Fruit fly (Drosophila melanogaster) whole organism, pupa: ENCODE measurements around the gene Polr2I.
A peak's percentile ranks its signal among the peaks of the same experiment; 100 is the strongest.

Source experiments
- CG10348 ChIP-seq: fragments of 200-800 bp; sonication (Bioruptor generic); IDR thresholded peaks from 2 replicates; pipeline ENCODE4 v1.3.6; 2022; ENCODE audit warnings: missing biosample characterization, missing genetic modification characterization
- CG12605 ChIP-seq: fragments of 200-800 bp; sonication (Bioruptor generic); IDR thresholded peaks from 2 replicates; pipeline ENCODE4 v1.3.6; 2022; ENCODE audit warnings: missing biosample characterization, missing genetic modification characterization
- CG13204 ChIP-seq: fragments of 200-800 bp; sonication (Bioruptor generic); optimal IDR thresholded peaks from 2 replicates; lab custom pipeline; 2018; ENCODE audit warnings: missing biosample characterization, mild to moderate bottlenecking, missing genetic modification characterization, moderate library complexity
- CG14655 ChIP-seq: fragments of 200-800 bp; sonication (Bioruptor generic); optimal IDR thresholded peaks from 3 replicates; lab custom pipeline; 2017; ENCODE audit warnings: mild to moderate bottlenecking, missing biosample characterization, missing genetic modification reagents, missing genetic modification characterization
- CG15710 ChIP-seq: fragments of 200-800 bp; sonication (Bioruptor generic); optimal IDR thresholded peaks from 2 replicates; lab custom pipeline; 2018; ENCODE audit warnings: missing biosample characterization, mild to moderate bottlenecking, missing genetic modification characterization, moderate library complexity
- CG17806 ChIP-seq: fragments of 200-800 bp; sonication (Bioruptor generic); optimal IDR thresholded peaks from 2 replicates; lab custom pipeline; 2018; ENCODE audit warnings: missing biosample characterization, mild to moderate bottlenecking, missing genetic modification characterization, moderate library complexity
- CG32121 ChIP-seq: fragments of 200-800 bp; sonication (Bioruptor generic); IDR thresholded peaks from 2 replicates; pipeline ENCODE4 v1.3.6; 2022; ENCODE audit warnings: missing biosample characterization, missing genetic modification characterization
- CG34367 ChIP-seq: fragments of 200-800 bp; sonication (Bioruptor generic); optimal IDR thresholded peaks from 2 replicates; lab custom pipeline; 2018; ENCODE audit warnings: missing biosample characterization, mild to moderate bottlenecking, missing genetic modification characterization
- CG4496 ChIP-seq: fragments of 200-800 bp; sonication (Bioruptor generic); IDR thresholded peaks from 3 replicates; pipeline ENCODE4 v1.3.6; 2022; ENCODE audit warnings: missing biosample characterization, missing genetic modification characterization
- CG8159 ChIP-seq: fragments of 200-800 bp; sonication (Bioruptor generic); optimal IDR thresholded peaks from 3 replicates; lab custom pipeline; 2018; ENCODE audit warnings: missing biosample characterization, mild to moderate bottlenecking, missing genetic modification characterization, moderate library complexity
- CG8301 ChIP-seq: fragments of 200-800 bp; sonication (Bioruptor generic); optimal IDR thresholded peaks from 2 replicates; lab custom pipeline; 2018; ENCODE audit warnings: missing biosample characterization, mild to moderate bottlenecking, missing genetic modification characterization
- CG9948 ChIP-seq: fragments of 200-800 bp; sonication (Bioruptor generic); optimal IDR thresholded peaks from 2 replicates; lab custom pipeline; 2018; ENCODE audit warnings: missing biosample characterization, mild to moderate bottlenecking, missing genetic modification characterization, moderate library complexity
- D1 ChIP-seq: fragments of 200-800 bp; sonication (Bioruptor generic); optimal IDR thresholded peaks from 2 replicates; lab custom pipeline; 2018; ENCODE audit warnings: missing biosample characterization, mild to moderate bottlenecking, missing genetic modification characterization, moderate library complexity
- EcR ChIP-seq: fragments of 200-800 bp; sonication (Bioruptor generic); optimal IDR thresholded peaks from 3 replicates; lab custom pipeline; 2019; ENCODE audit warnings: missing biosample characterization, missing genetic modification characterization, mild to moderate bottlenecking, moderate library complexity, missing genetic modification reagents
- Ets98B ChIP-seq: fragments of 200-800 bp; sonication (Bioruptor generic); IDR thresholded peaks from 2 replicates; pipeline ENCODE4 v1.3.6; 2022; ENCODE audit warnings: missing biosample characterization, missing genetic modification characterization
- Pif1A ChIP-seq: fragments of 200-800 bp; sonication (Bioruptor generic); optimal IDR thresholded peaks from 3 replicates; lab custom pipeline; 2016; ENCODE audit warnings: missing biosample characterization, missing genetic modification characterization
- Pif1B ChIP-seq: fragments of 200-800 bp; sonication (Bioruptor generic); optimal IDR thresholded peaks from 3 replicates; lab custom pipeline; 2016; ENCODE audit warnings: missing biosample characterization, missing genetic modification characterization
- Snoo ChIP-seq: fragments of 200-800 bp; sonication (Bioruptor generic); optimal IDR thresholded peaks from 3 replicates; lab custom pipeline; 2017; ENCODE audit warnings: missing biosample characterization, mild to moderate bottlenecking, missing genetic modification characterization, inconsistent platforms
- fd96Ca ChIP-seq: fragments of 200-800 bp; sonication (Bioruptor generic); IDR thresholded peaks from 3 replicates; pipeline ENCODE4 v1.3.6; 2022; ENCODE audit warnings: missing biosample characterization, missing genetic modification characterization
- gl ChIP-seq: fragments of 200-800 bp; sonication (Bioruptor generic); optimal IDR thresholded peaks from 2 replicates; lab custom pipeline; 2018; ENCODE audit warnings: missing biosample characterization, mild to moderate bottlenecking, missing genetic modification characterization
- rn ChIP-seq: fragments of 200-800 bp; sonication (Bioruptor generic); IDR thresholded peaks from 2 replicates; pipeline ENCODE4 v1.3.6; 2022; ENCODE audit warnings: missing biosample characterization, missing genetic modification characterization

Polr2I gene

dm6 chr3R:14286320-14287190, 22.3 kb upstream of the Polr2I start, which contains the start of gene trx:
Gene trx, minus strand, starts transcription at chr3R:14286903.
- TF ChIP-seq CG12605 (no peak), CG10348 (GFP tag; lab: Robert Waterston, UW) (no peak), EcR (GFP tag; lab: Kevin White, UChicago) (peak; percentile 46), CG9948 (tag; lab: Kevin White, UChicago) (no peak), Pif1B (GFP tag; lab: Kevin White, UChicago) (peak; percentile 75), Ets98B (GFP tag; lab: Robert Waterston, UW) (no peak), CG34367 (tag; lab: Kevin White, UChicago) (no peak), fd96Ca (GFP tag; lab: Robert Waterston, UW) (no peak), gl (peak; percentile 30), Snoo (tag; lab: Kevin White, UChicago) (peak; percentile 2), Pif1A (GFP tag; lab: Kevin White, UChicago) (peak; percentile 25), rn (GFP tag; lab: Robert Waterston, UW) (no peak), CG8301 (tag; lab: Kevin White, UChicago) (no peak), CG13204 (peak; percentile 24)

dm6 chr3R:14287980-14288379, 20.9 kb upstream of the Polr2I start:
- TF ChIP-seq CG32121 (GFP tag; lab: Robert Waterston, UW): no peak
- TF ChIP-seq CG17806: no peak
- TF ChIP-seq, all 21 proteins: peak for 0

- TF ChIP-seq Pif1B (GFP tag; lab: Kevin White, UChicago): peak; percentile 49
- peak; percentile 57 for TF ChIP-seq EcR (GFP tag; lab: Kevin White, UChicago)
- TF ChIP-seq CG8159 (tag; lab: Kevin White, UChicago): peak; percentile 9
- no peak for TF ChIP-seq CG15710
- TF ChIP-seq Ets98B (GFP tag; lab: Robert Waterston, UW): peak; percentile 57
- TF ChIP-seq CG34367 (tag; lab: Kevin White, UChicago): no peak
- no peak for TF ChIP-seq CG10348 (GFP tag; lab: Robert Waterston, UW)
- peak; percentile 14 for TF ChIP-seq Pif1A (GFP tag; lab: Kevin White, UChicago)
- TF ChIP-seq fd96Ca (GFP tag; lab: Robert Waterston, UW): no peak; the same call in 2 of the 3 replicates
- 0 out of 2 replicates have a peak, but pooled peaks have one; percentile 11 for TF ChIP-seq CG32121 (GFP tag; lab: Robert Waterston, UW)
- peak; percentile 56 for TF ChIP-seq CG8301 (tag; lab: Kevin White, UChicago)
- TF ChIP-seq CG14655 (GFP tag; lab: Kevin White, UChicago): peak; percentile 59
- TF ChIP-seq rn (GFP tag; lab: Robert Waterston, UW): no peak
- peak; percentile 25; the same call in 1 of the 2 replicates for TF ChIP-seq CG12605
- peak; percentile 12 for TF ChIP-seq D1 (tag; lab: Kevin White, UChicago)
- no peak for TF ChIP-seq gl
- TF ChIP-seq Snoo (tag; lab: Kevin White, UChicago): no peak
- no peak for TF ChIP-seq CG9948 (tag; lab: Kevin White, UChicago)
- no peak for TF ChIP-seq CG17806
- TF ChIP-seq CG13204: peak; percentile 4
- peak; percentile 52; the same call in 1 of the 3 replicates for TF ChIP-seq CG4496 (GFP tag; lab: Robert Waterston, UW)
These were observed 20.1 kb upstream of the Polr2I start, which contains the start of gene red for dm6 chr3R:14288669-14289383. Gene red, plus strand, starts transcription at chr3R:14289071.

- peak; percentile 56; the same call in 1 of the 3 replicates for TF ChIP-seq fd96Ca (GFP tag; lab: Robert Waterston, UW)
- peak; percentile 60 for TF ChIP-seq CG14655 (GFP tag; lab: Kevin White, UChicago)
- peak; percentile 52 for TF ChIP-seq CG32121 (GFP tag; lab: Robert Waterston, UW)
- TF ChIP-seq D1 (tag; lab: Kevin White, UChicago): peak; percentile 46
- TF ChIP-seq Pif1B (GFP tag; lab: Kevin White, UChicago): peak; percentile 7
- TF ChIP-seq CG4496 (GFP tag; lab: Robert Waterston, UW): peak; percentile 53; the same call in 1 of the 3 replicates
- TF ChIP-seq Pif1A (GFP tag; lab: Kevin White, UChicago): no peak
- TF ChIP-seq Snoo (tag; lab: Kevin White, UChicago): peak; percentile 3
- peak; percentile 56 for TF ChIP-seq CG8159 (tag; lab: Kevin White, UChicago)
- TF ChIP-seq CG9948 (tag; lab: Kevin White, UChicago): peak; percentile 42
- TF ChIP-seq CG15710: peak; percentile 48
- peak; percentile 4 for TF ChIP-seq CG17806
- TF ChIP-seq CG34367 (tag; lab: Kevin White, UChicago): no peak
- TF ChIP-seq CG13204: no peak
- no peak for TF ChIP-seq CG10348 (GFP tag; lab: Robert Waterston, UW)
- TF ChIP-seq EcR (GFP tag; lab: Kevin White, UChicago): peak; percentile 58
- TF ChIP-seq rn (GFP tag; lab: Robert Waterston, UW): no peak
- peak; percentile 50 for TF ChIP-seq CG8301 (tag; lab: Kevin White, UChicago)
- TF ChIP-seq CG12605: no peak
- no peak for TF ChIP-seq gl
- peak; percentile 26; the same call in 1 of the 2 replicates for TF ChIP-seq Ets98B (GFP tag; lab: Robert Waterston, UW)
These were observed 18.7 kb upstream of the Polr2I start for dm6 chr3R:14289958-14290835.
